Fruit fly (Drosophila melanogaster): ENCODE results near the gene Dph4.

Dph4 gene

DNA sequence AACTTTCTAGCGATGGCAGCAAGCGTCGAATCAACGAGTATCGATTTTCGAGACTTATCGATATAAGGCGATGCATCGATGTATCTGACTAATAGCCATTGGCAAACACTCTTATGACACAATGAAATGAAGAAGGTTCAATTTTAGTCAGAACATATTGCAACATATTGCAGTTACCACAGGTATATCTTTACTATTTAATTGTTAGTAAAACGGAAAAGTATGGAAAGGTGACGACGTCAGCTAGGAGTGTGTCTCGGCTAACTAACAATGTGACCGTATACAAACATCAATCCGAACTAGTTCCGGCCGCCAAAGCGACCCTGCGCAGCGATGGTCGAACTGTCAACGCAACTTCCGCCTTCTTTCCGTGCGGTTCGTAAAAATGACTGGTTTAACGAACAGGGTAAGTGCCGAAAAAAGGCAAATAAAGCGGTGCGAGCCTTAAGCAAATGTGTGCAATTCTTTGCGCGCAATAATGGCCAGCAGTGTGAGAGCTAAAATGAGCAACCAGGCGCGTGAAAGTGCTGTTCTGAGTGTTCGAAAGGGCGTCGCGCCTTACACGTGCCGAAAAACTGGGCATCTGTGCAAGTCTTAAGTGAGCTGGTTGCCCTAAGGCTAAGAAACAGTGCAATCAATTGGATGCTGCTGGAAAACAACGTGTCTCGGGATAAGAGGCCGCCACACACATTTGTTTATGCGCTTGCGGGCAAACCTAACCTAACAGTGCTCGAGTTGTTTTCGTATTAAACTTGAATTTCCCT lies at the start of gene Dph4, which contains the start of the genes Spec2 and RpL13A (continued):
- TF ChIP-seq CG17186 (GFP tag; optimal IDR thresholded peaks at IDR 0.05): peak; percentile 95
- peak; percentile 73 for TF ChIP-seq Hr3 (GFP tag; optimal IDR thresholded peaks at IDR 0.05)
- TF ChIP-seq CG7271 (tag; optimal IDR thresholded peaks at IDR 0.05): peak; percentile 97
- TF ChIP-seq MBD-R2 (GFP tag; IDR thresholded peaks at IDR 0.05): no peak
- TF ChIP-seq sim (GFP tag; IDR thresholded peaks at IDR 0.05): no peak
- TF ChIP-seq CG5953 (GFP tag; IDR thresholded peaks at IDR 0.05): no peak
- peak; percentile 82 for TF ChIP-seq sima (GFP tag; optimal IDR thresholded peaks at IDR 0.05)
- peak; percentile 86 for TF ChIP-seq HmgD (GFP tag; optimal IDR thresholded peaks at IDR 0.05)
- TF ChIP-seq CG4707 (GFP tag; optimal IDR thresholded peaks at IDR 0.05): peak; percentile 93
- peak; percentile 83 for TF ChIP-seq CG30403 (GFP tag; optimal IDR thresholded peaks at IDR 0.05)
- peak; percentile 68 for TF ChIP-seq CG10565 (GFP tag; optimal IDR thresholded peaks at IDR 0.05)
- TF ChIP-seq odd (GFP tag; optimal IDR thresholded peaks at IDR 0.05): peak; percentile 95
- peak; percentile 90 for TF ChIP-seq Usf (GFP tag; optimal IDR thresholded peaks at IDR 0.05)
- TF ChIP-seq Dll (GFP tag; IDR thresholded peaks at IDR 0.05; ENCODE audit: partially characterized antibody): no peak
- peak; percentile 98 for TF ChIP-seq Hmr (GFP tag; optimal IDR thresholded peaks at IDR 0.05)
- TF ChIP-seq bigmax (GFP tag; optimal IDR thresholded peaks at IDR 0.05): peak; percentile 82
- TF ChIP-seq Dad (GFP tag; optimal IDR thresholded peaks at IDR 0.05): peak; percentile 94
- TF ChIP-seq CG13424 (tag; optimal IDR thresholded peaks at IDR 0.05): peak; percentile 72
- peak; percentile 98 for TF ChIP-seq CG9797 (GFP tag; optimal IDR thresholded peaks at IDR 0.05)
- no peak for TF ChIP-seq CG7745 (tag; optimal IDR thresholded peaks at IDR 0.05)
- peak; percentile 91 for TF ChIP-seq CG18764 (GFP tag; optimal IDR thresholded peaks at IDR 0.05)
- peak; percentile 93 for TF ChIP-seq CG12744 (GFP tag; optimal IDR thresholded peaks at IDR 0.05)
- peak; percentile 95 for TF ChIP-seq CG6854 (GFP tag; optimal IDR thresholded peaks at IDR 0.05)
- TF ChIP-seq schlank (tag; optimal IDR thresholded peaks at IDR 0.05): peak; percentile 95
- peak; percentile 95 for TF ChIP-seq CG13296 (GFP tag; optimal IDR thresholded peaks at IDR 0.05)
- peak; percentile 84 for TF ChIP-seq mam (GFP tag; optimal IDR thresholded peaks at IDR 0.05)
- peak; percentile 95 for TF ChIP-seq CG6813 (GFP tag; optimal IDR thresholded peaks at IDR 0.05)
- no peak for TF ChIP-seq Nf-YA (GFP tag; IDR thresholded peaks at IDR 0.05)
- TF ChIP-seq CG10267 (tag; optimal IDR thresholded peaks at IDR 0.05): peak; percentile 90
- TF ChIP-seq CG3726 (GFP tag; IDR thresholded peaks at IDR 0.05): no peak
- TF ChIP-seq gce (GFP tag; IDR thresholded peaks at IDR 0.05): no peak
- TF ChIP-seq bcd (GFP tag; optimal IDR thresholded peaks at IDR 0.05): peak; percentile 96
- no peak for TF ChIP-seq vnd (GFP tag; IDR thresholded peaks at IDR 0.05; ENCODE audit: partially characterized antibody)
- peak; percentile 94 for TF ChIP-seq Camta (GFP tag; optimal IDR thresholded peaks at IDR 0.05)
- peak; percentile 89 for TF ChIP-seq Xbp1 (GFP tag; optimal IDR thresholded peaks at IDR 0.05)
- peak; percentile 89 for TF ChIP-seq nerfin-1 (tag; optimal IDR thresholded peaks at IDR 0.05)
- TF ChIP-seq CG15073 (GFP tag; optimal IDR thresholded peaks at IDR 0.05): no peak
- TF ChIP-seq CG17568 (GFP tag; optimal IDR thresholded peaks at IDR 0.05): peak; percentile 88
- no peak for TF ChIP-seq wdn (GFP tag; IDR thresholded peaks at IDR 0.05)
- peak; percentile 89 for TF ChIP-seq Fer2 (tag; optimal IDR thresholded peaks at IDR 0.05)
- TF ChIP-seq zfh1 (GFP tag; IDR thresholded peaks at IDR 0.05): no peak
- no peak for TF ChIP-seq sens-2 (GFP tag; IDR thresholded peaks at IDR 0.05)
- TF ChIP-seq dan (GFP tag; IDR thresholded peaks at IDR 0.05): no peak
- TF ChIP-seq CG12236 (GFP tag; optimal IDR thresholded peaks at IDR 0.05): peak; percentile 94
- TF ChIP-seq mld (GFP tag; IDR thresholded peaks at IDR 0.05; ENCODE audit: partially characterized antibody): no peak
- no peak for TF ChIP-seq Optix (GFP tag; IDR thresholded peaks at IDR 0.05)
- TF ChIP-seq CG14667 (GFP tag; IDR thresholded peaks at IDR 0.05): no peak
- peak; percentile 90 for TF ChIP-seq CG9817 (tag; optimal IDR thresholded peaks at IDR 0.05)
- TF ChIP-seq CG15696 (tag; optimal IDR thresholded peaks at IDR 0.05): peak; percentile 50
